Worm (Caenorhabditis elegans): Measurements from ENCODE around the gene K10G4.3.

ce11 chrV:17292740-17293139 is 28.0 kb upstream of the K10G4.3 start:
- TF ChIP-seq lin-15B (tag; optimal IDR thresholded peaks at IDR 0.05) (no peak), nhr-77 (tag; optimal IDR thresholded peaks at IDR 0.05) (no peak), nhr-90 (tag; optimal IDR thresholded peaks at IDR 0.05; ENCODE audit: poor library complexity) (no peak), pax-3 (tag; optimal IDR thresholded peaks at IDR 0.05) (no peak), efl-3 (GFP tag; optimal IDR thresholded peaks at IDR 0.05) (no peak), pqm-1 (tag; optimal IDR thresholded peaks at IDR 0.05) (no peak), egl-27 (tag; optimal IDR thresholded peaks at IDR 0.05) (no peak), lin-13 (GFP tag; optimal IDR thresholded peaks at IDR 0.05) (no peak), skn-1 (tag; optimal IDR thresholded peaks at IDR 0.05) (no peak)
